Worm (Caenorhabditis elegans): ENCODE data around the gene sek-5.

ce11 chrX:5370605-5371004 lies 6.8 kb upstream of the sek-5 start:
- TF ChIP-seq dao-5 (tag; optimal IDR thresholded peaks at IDR 0.05) = no peak
- no peak for TF ChIP-seq him-1 (tag; optimal IDR thresholded peaks at IDR 0.05)
- TF ChIP-seq W03F9.2 (tag; optimal IDR thresholded peaks at IDR 0.05) = no peak
